Worm (Caenorhabditis elegans) whole organism, early embryonic: ENCODE results near the gene W05E10.5.

Source experiments
- B0310.2 ChIP-seq: sonication (generic microtip); optimal IDR thresholded peaks from 2 replicates; lab custom pipeline; 2016; ENCODE audit warnings: mild to moderate bottlenecking, missing genetic modification characterization, missing compliant biosample characterization
- F13C5.2 ChIP-seq: sonication (generic microtip); optimal IDR thresholded peaks from 2 replicates; lab custom pipeline; 2017; ENCODE audit warnings: mild to moderate bottlenecking, missing genetic modification characterization, inconsistent platforms, missing compliant biosample characterization
- aly-1 ChIP-seq: sonication (generic microtip); optimal IDR thresholded peaks from 2 replicates; lab custom pipeline; 2016; ENCODE audit warnings: missing genetic modification characterization, missing compliant biosample characterization
- ama-1 ChIP-seq: fragments of 150-350 bp; optimal IDR thresholded peaks from 2 replicates; lab custom pipeline; 2014
- ceh-36 ChIP-seq: sonication (generic microtip); optimal IDR thresholded peaks from 2 replicates; lab custom pipeline; 2016; ENCODE audit warnings: missing genetic modification characterization, inconsistent platforms, missing compliant biosample characterization
- ets-7 ChIP-seq: sonication (generic microtip); optimal IDR thresholded peaks from 2 replicates; lab custom pipeline; 2016; ENCODE audit warnings: missing genotype, missing genetic modification characterization, missing compliant biosample characterization
- flt-1 ChIP-seq: fragments of 200-800 bp; sonication (Bioruptor generic); IDR thresholded peaks from 2 replicates; pipeline ENCODE4 v1.3.6; 2022; ENCODE audit warnings: missing genetic modification characterization, missing compliant biosample characterization
- hmg-4 ChIP-seq: fragments of 200-800 bp; sonication (Bioruptor generic); optimal IDR thresholded peaks from 2 replicates; lab custom pipeline; 2018; ENCODE audit warnings: mild to moderate bottlenecking, missing genetic modification characterization, missing compliant biosample characterization
- hnd-1 ChIP-seq: sonication (generic microtip); optimal IDR thresholded peaks from 2 replicates; lab custom pipeline; 2016; ENCODE audit warnings: missing genetic modification characterization, missing compliant biosample characterization
- pes-1 ChIP-seq: fragments of 200-800 bp; sonication (Bioruptor generic); IDR thresholded peaks from 2 replicates; pipeline ENCODE4 v1.3.6; 2022; ENCODE audit warnings: missing genetic modification reagents, missing genetic modification characterization, missing compliant biosample characterization
- scrt-1 ChIP-seq: fragments of 200-800 bp; sonication (Bioruptor generic); IDR thresholded peaks from 2 replicates; pipeline ENCODE4 v1.3.6; 2022; ENCODE audit warnings: missing genetic modification characterization, missing compliant biosample characterization
- sea-1 ChIP-seq: fragments of 200-800 bp; sonication (Bioruptor generic); conservative IDR thresholded peaks from 2 replicates; pipeline ENCODE4 v1.3.6; 2022; ENCODE audit warnings: missing genetic modification characterization, missing compliant biosample characterization
- tbx-11 ChIP-seq: fragments of 200-800 bp; sonication (Bioruptor generic); IDR thresholded peaks from 2 replicates; pipeline ENCODE4 v1.3.6; 2022; ENCODE audit warnings: missing genetic modification characterization, missing compliant biosample characterization
- tra-4 ChIP-seq: sonication (generic microtip); optimal IDR thresholded peaks from 2 replicates; lab custom pipeline; 2017; ENCODE audit warnings: missing genetic modification characterization, missing compliant biosample characterization

DNA sequence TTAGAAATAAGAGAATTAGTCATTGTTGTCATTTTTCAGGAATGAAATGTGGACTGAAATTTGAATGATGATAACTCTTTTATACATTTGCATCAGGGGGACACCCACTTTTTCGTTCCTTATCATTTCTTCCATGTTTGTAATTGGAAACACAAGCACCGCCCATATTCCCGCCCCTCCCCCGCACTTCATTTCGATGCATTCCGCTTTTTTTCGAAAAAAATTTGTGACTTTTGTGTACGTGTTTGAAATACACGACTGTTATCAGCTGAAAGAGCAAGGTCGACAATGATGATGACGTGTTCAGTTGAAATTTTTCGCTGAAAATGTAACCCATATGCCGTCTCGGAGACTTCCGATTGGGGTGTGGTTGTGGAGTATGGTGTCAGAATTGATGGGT lies 44.8 kb downstream of the W05E10.5 start, which contains the start of gene zip-10:
- TF ChIP-seq scrt-1 (GFP tag; lab: Robert Waterston, UW) (no peak), hmg-4 (no peak), hnd-1 (tag; lab: Kevin White, UChicago) (no peak), tra-4 (no peak), flt-1 (no peak), ama-1 (lab: Kevin White, UChicago) (no peak), ceh-36 (tag; lab: Kevin White, UChicago) (no peak), ets-7 (tag; lab: Kevin White, UChicago) (no peak), tbx-11 (GFP tag; lab: Robert Waterston, UW) (no peak), B0310.2 (no peak), sea-1 (no peak), F13C5.2 (no peak), aly-1 (tag; lab: Kevin White, UChicago) (no peak), pes-1 (no peak)
